Fruit fly (Drosophila melanogaster) whole organism, embryonic: ENCODE data around the gene CG7227.
A peak's percentile ranks its signal among the peaks of the same experiment; 100 is the strongest.

ENCODE experiments used
- BtbVII ChIP-seq: fragments of 200-800 bp; sonication (Bioruptor generic); optimal IDR thresholded peaks from 3 replicates; lab custom pipeline; 2017; ENCODE audit warnings: missing biosample characterization, mild to moderate bottlenecking, missing genetic modification characterization
- CG1024 ChIP-seq: fragments of 200-800 bp; sonication (Bioruptor generic); IDR thresholded peaks from 2 replicates; pipeline ENCODE4 v1.3.6; 2022; ENCODE audit warnings: missing biosample characterization, missing genetic modification characterization
- CG12155 ChIP-seq: fragments of 200-800 bp; sonication (Bioruptor generic); optimal IDR thresholded peaks from 3 replicates; lab custom pipeline; 2016; ENCODE audit warnings: missing biosample characterization, missing genetic modification characterization
- CG12391 ChIP-seq: fragments of 200-800 bp; sonication (Bioruptor generic); optimal IDR thresholded peaks from 3 replicates; lab custom pipeline; 2018; ENCODE audit warnings: missing biosample characterization, mild to moderate bottlenecking, missing genetic modification characterization, moderate library complexity
- CG12744 ChIP-seq: fragments of 200-800 bp; sonication (Bioruptor generic); optimal IDR thresholded peaks from 2 replicates; lab custom pipeline; 2016; ENCODE audit warnings: missing biosample characterization, missing genetic modification characterization
- CG13123 ChIP-seq: fragments of 200-800 bp; sonication (Bioruptor generic); optimal IDR thresholded peaks from 2 replicates; lab custom pipeline; 2016; ENCODE audit warnings: missing biosample characterization, missing genetic modification characterization
- CG13894 ChIP-seq: fragments of 200-800 bp; sonication (Bioruptor generic); optimal IDR thresholded peaks from 3 replicates; lab custom pipeline; 2018; ENCODE audit warnings: missing biosample characterization, mild to moderate bottlenecking, missing genetic modification characterization, moderate library complexity
- CG14860 ChIP-seq: fragments of 200-800 bp; sonication (Bioruptor generic); IDR thresholded peaks from 3 replicates; pipeline ENCODE4 v1.3.6; 2022; ENCODE audit warnings: missing biosample characterization, missing genetic modification characterization; ENCODE audit not compliant: partially characterized antibody
- CG1602 ChIP-seq: fragments of 200-800 bp; sonication (Bioruptor generic); optimal IDR thresholded peaks from 3 replicates; lab custom pipeline; 2016; ENCODE audit warnings: missing biosample characterization, missing genetic modification characterization
- CG18599 ChIP-seq: fragments of 200-800 bp; sonication (Bioruptor generic); optimal IDR thresholded peaks from 3 replicates; lab custom pipeline; 2017; ENCODE audit warnings: missing biosample characterization, missing genetic modification characterization, mild to moderate bottlenecking, moderate library complexity, missing genetic modification reagents
- CG31388 ChIP-seq: fragments of 200-800 bp; sonication (Bioruptor generic); optimal IDR thresholded peaks from 2 replicates; lab custom pipeline; 2016; ENCODE audit warnings: missing biosample characterization, missing genetic modification characterization
- CG3163 ChIP-seq: fragments of 200-800 bp; sonication (Bioruptor generic); optimal IDR thresholded peaks from 3 replicates; lab custom pipeline; 2016; ENCODE audit warnings: missing biosample characterization, missing genetic modification characterization
- CG3838 ChIP-seq: fragments of 200-800 bp; sonication (Bioruptor generic); optimal IDR thresholded peaks from 3 replicates; lab custom pipeline; 2016; ENCODE audit warnings: missing biosample characterization, missing genetic modification characterization
- CG4854 ChIP-seq: fragments of 200-800 bp; sonication (Bioruptor generic); optimal IDR thresholded peaks from 2 replicates; lab custom pipeline; 2016; ENCODE audit warnings: missing biosample characterization, missing genetic modification characterization, inconsistent platforms
- CG6765 ChIP-seq: fragments of 200-800 bp; sonication (Bioruptor generic); optimal IDR thresholded peaks from 3 replicates; lab custom pipeline; 2017; ENCODE audit warnings: missing biosample characterization, mild to moderate bottlenecking, missing genetic modification characterization
- CG7357 ChIP-seq: fragments of 200-800 bp; sonication (Bioruptor generic); IDR thresholded peaks from 3 replicates; pipeline ENCODE4 v1.3.6; 2022; ENCODE audit warnings: missing biosample characterization, missing genetic modification characterization
- CG7963 ChIP-seq: fragments of 200-800 bp; sonication (Bioruptor generic); IDR thresholded peaks from 3 replicates; pipeline ENCODE4 v1.3.6; 2022; ENCODE audit warnings: missing biosample characterization, missing genetic modification characterization; ENCODE audit not compliant: partially characterized antibody
- D ChIP-seq, 2 experiments: fragments of 200-800 bp in 1 of 2; fragments of >200 bp in 1 of 2; sonication (Bioruptor generic) in 1 of 2; optimal IDR thresholded peaks; 2 replicates in 1 of 2; 3 replicates in 1 of 2; lab custom pipeline; 2017; ENCODE audit warnings: mild to moderate bottlenecking in 1 of 2, missing biosample characterization in 1 of 2, missing genetic modification characterization in 1 of 2, missing genetic modification reagents in 1 of 2
- Dref ChIP-seq: fragments of 200-800 bp; sonication (Bioruptor generic); IDR thresholded peaks from 2 replicates; pipeline ENCODE4 v1.3.6; 2022; ENCODE audit warnings: missing biosample characterization, missing genetic modification characterization
- H15 ChIP-seq: fragments of 200-800 bp; sonication (Bioruptor generic); IDR thresholded peaks from 3 replicates; pipeline ENCODE4 v1.3.6; 2022; ENCODE audit warnings: missing biosample characterization, missing genetic modification characterization
- Hey ChIP-seq: fragments of 200-800 bp; sonication (Bioruptor generic); optimal IDR thresholded peaks from 3 replicates; lab custom pipeline; 2018; ENCODE audit warnings: missing biosample characterization, mild to moderate bottlenecking, missing genetic modification characterization
- Hmr ChIP-seq: fragments of 200-800 bp; sonication (Bioruptor generic); optimal IDR thresholded peaks from 3 replicates; lab custom pipeline; 2017; ENCODE audit warnings: mild to moderate bottlenecking, missing biosample characterization, missing genetic modification reagents, missing genetic modification characterization
- Mrtf ChIP-seq: fragments of 200-800 bp; sonication (Bioruptor generic); IDR thresholded peaks from 3 replicates; pipeline ENCODE4 v1.3.6; 2022; ENCODE audit warnings: missing biosample characterization, missing genetic modification characterization
- Tbp ChIP-seq: fragments of >200 bp; optimal IDR thresholded peaks from 2 replicates; lab custom pipeline; 2018; ENCODE audit warnings: missing biosample characterization, missing genetic modification characterization
- al ChIP-seq: fragments of 200-800 bp; sonication (Bioruptor generic); IDR thresholded peaks from 2 replicates; pipeline ENCODE4 v1.3.6; 2022; ENCODE audit warnings: missing biosample characterization, missing genetic modification characterization
- bab2 ChIP-seq: fragments of 200-800 bp; sonication (Bioruptor generic); optimal IDR thresholded peaks from 2 replicates; lab custom pipeline; 2016; ENCODE audit warnings: missing biosample characterization, missing genetic modification characterization
- bbx ChIP-seq: fragments of 200-800 bp; sonication (Bioruptor generic); IDR thresholded peaks from 2 replicates; pipeline ENCODE4 v1.3.6; 2022; ENCODE audit warnings: missing biosample characterization, missing genetic modification characterization; ENCODE audit not compliant: partially characterized antibody
- bcd ChIP-seq: fragments of 200-800 bp; sonication (Bioruptor generic); optimal IDR thresholded peaks from 2 replicates; lab custom pipeline; 2017; ENCODE audit warnings: missing biosample characterization, mild to moderate bottlenecking, missing genetic modification characterization
- cato ChIP-seq: fragments of 200-800 bp; sonication (Bioruptor generic); optimal IDR thresholded peaks from 2 replicates; lab custom pipeline; 2016; ENCODE audit warnings: missing biosample characterization, missing genetic modification characterization, borderline replicate concordance
- crol ChIP-seq: fragments of 200-800 bp; sonication (Bioruptor generic); IDR thresholded peaks from 2 replicates; pipeline ENCODE4 v1.3.6; 2022; ENCODE audit warnings: missing biosample characterization, missing genetic modification characterization
- dati ChIP-seq: fragments of 200-800 bp; sonication (Bioruptor generic); IDR thresholded peaks from 2 replicates; pipeline ENCODE4 v1.3.6; 2022; ENCODE audit warnings: missing biosample characterization, missing genetic modification characterization
- dmrt11E ChIP-seq: fragments of 200-800 bp; sonication (Bioruptor generic); optimal IDR thresholded peaks from 3 replicates; lab custom pipeline; 2018; ENCODE audit warnings: missing biosample characterization, mild to moderate bottlenecking, missing genetic modification characterization, moderate library complexity
- dpn ChIP-seq, 2 experiments: fragments of 200-800 bp; sonication (Bioruptor generic); optimal IDR thresholded peaks; 3 replicates each; lab custom pipeline; 2016; ENCODE audit warnings: missing biosample characterization in 2 of 2, missing genetic modification characterization in 2 of 2
- esg ChIP-seq: fragments of 200-800 bp; sonication (Bioruptor generic); conservative IDR thresholded peaks from 2 replicates; pipeline ENCODE4 v1.3.6; 2022; ENCODE audit warnings: missing biosample characterization, missing genetic modification characterization
- fd64A ChIP-seq: fragments of 200-800 bp; sonication (Bioruptor generic); optimal IDR thresholded peaks from 3 replicates; lab custom pipeline; 2018; ENCODE audit warnings: missing biosample characterization, mild to moderate bottlenecking, missing genetic modification characterization
- ham ChIP-seq: fragments of 200-800 bp; sonication (Bioruptor generic); IDR thresholded peaks from 2 replicates; pipeline ENCODE4 v1.3.6; 2022; ENCODE audit warnings: missing biosample characterization, missing genetic modification characterization
- lola ChIP-seq, 3 experiments: fragments of >200 bp in 2 of 3; fragments of 200-800 bp in 1 of 3; sonication (Bioruptor generic) in 1 of 3; optimal IDR thresholded peaks; 2 replicates each; lab custom pipeline; 2017 to 2019; ENCODE audit warnings: missing biosample characterization in 3 of 3, missing genetic modification characterization in 3 of 3, mild to moderate bottlenecking in 1 of 3, moderate library complexity in 1 of 3
- lov ChIP-seq, 2 experiments: fragments of 200-800 bp in 1 of 2; fragments of >200 bp in 1 of 2; sonication (Bioruptor generic) in 1 of 2; IDR thresholded peaks in 1 of 2; optimal IDR thresholded peaks in 1 of 2; 2 replicates in 1 of 2; 3 replicates in 1 of 2; pipeline versions ENCODE4 v1.3.6 to Lab custom; 2017 to 2022; ENCODE audit warnings: missing biosample characterization in 1 of 2, missing genetic modification characterization in 1 of 2
- maf-S ChIP-seq: fragments of 200-800 bp; sonication (Bioruptor generic); optimal IDR thresholded peaks from 2 replicates; lab custom pipeline; 2016; ENCODE audit warnings: missing biosample characterization, missing genetic modification characterization
- nom ChIP-seq: fragments of 200-800 bp; sonication (Bioruptor generic); optimal IDR thresholded peaks from 2 replicates; lab custom pipeline; 2017; ENCODE audit warnings: missing biosample characterization, missing genetic modification characterization, mild to moderate bottlenecking, moderate library complexity, missing genetic modification reagents
- oc ChIP-seq: fragments of 200-800 bp; sonication (Bioruptor generic); optimal IDR thresholded peaks from 2 replicates; lab custom pipeline; 2018; ENCODE audit warnings: missing biosample characterization, mild to moderate bottlenecking, missing genetic modification characterization, moderate library complexity
- pzg ChIP-seq: fragments of 200-800 bp; sonication (Bioruptor generic); optimal IDR thresholded peaks from 3 replicates; lab custom pipeline; 2018; ENCODE audit warnings: missing biosample characterization, mild to moderate bottlenecking, missing genetic modification characterization, moderate library complexity
- sc ChIP-seq, 3 experiments: fragments of >200 bp in 2 of 3; fragments of 200-800 bp in 1 of 3; sonication (Bioruptor generic) in 1 of 3; optimal IDR thresholded peaks; 2 replicates in 2 of 3; 3 replicates in 1 of 3; lab custom pipeline; 2017; ENCODE audit warnings: mild to moderate bottlenecking in 1 of 3, missing biosample characterization in 1 of 3, missing genetic modification characterization in 1 of 3, missing genetic modification reagents in 1 of 3
- scrt ChIP-seq: fragments of 200-800 bp; sonication (Bioruptor generic); optimal IDR thresholded peaks from 2 replicates; lab custom pipeline; 2018; ENCODE audit warnings: missing biosample characterization, mild to moderate bottlenecking, missing genetic modification characterization, moderate library complexity
- stwl ChIP-seq: fragments of 200-800 bp; sonication (Bioruptor generic); optimal IDR thresholded peaks from 3 replicates; lab custom pipeline; 2018; ENCODE audit warnings: missing biosample characterization, mild to moderate bottlenecking, missing genetic modification characterization, moderate library complexity
- tgo ChIP-seq: fragments of 200-800 bp; sonication (Bioruptor generic); IDR thresholded peaks from 3 replicates; pipeline ENCODE4 v1.3.6; 2022; ENCODE audit warnings: missing biosample characterization, missing genetic modification characterization

Gene CG7227

dm6 chr2L:7965808-7966460, 32.0 kb downstream of the CG7227 start (continued):
- TF ChIP-seq CG7357 (GFP tag; lab: Robert Waterston, UW) (no peak), esg (GFP tag; lab: Robert Waterston, UW) (no peak), CG3838 (GFP tag; lab: Kevin White, UChicago) (no peak), CG12744 (GFP tag; lab: Kevin White, UChicago) (no peak), lola (GFP tag; optimal IDR thresholded peaks at IDR 0.05; lab: Kevin White, UChicago) (peak in 1 of 3 experiments; percentile 22), crol (GFP tag; lab: Robert Waterston, UW) (peak; percentile 85), al (GFP tag; lab: Robert Waterston, UW) (no peak), BtbVII (no peak), CG3163 (GFP tag; lab: Kevin White, UChicago) (no peak)

- TF ChIP-seq cato (GFP tag; lab: Kevin White, UChicago) (peak; percentile 75), CG4854 (GFP tag; lab: Kevin White, UChicago) (peak; percentile 54), maf-S (GFP tag; lab: Kevin White, UChicago) (peak; percentile 57), CG12155 (peak; percentile 41), bab2 (GFP tag; lab: Kevin White, UChicago) (peak; percentile 63), CG1024 (GFP tag; lab: Robert Waterston, UW) (peak; percentile 70; the same call in 1 of the 2 replicates), CG6765 (GFP tag; lab: Kevin White, UChicago) (no peak), CG13894 (tag; lab: Kevin White, UChicago) (no peak), pzg (no peak), dmrt11E (tag; lab: Kevin White, UChicago) (peak; percentile 29), nom (GFP tag; lab: Kevin White, UChicago) (no peak), CG14860 (GFP tag; lab: Robert Waterston, UW) (no peak), fd64A (no peak), dpn (GFP tag; optimal IDR thresholded peaks at IDR 0.05; lab: Kevin White, UChicago) (peak; percentile 71 to 76), lov (optimal IDR thresholded peaks at IDR 0.05; lab: Kevin White, UChicago) (no peak), lov (GFP tag; IDR thresholded peaks at IDR 0.05; lab: Robert Waterston, UW) (peak; percentile 53; the same call in 1 of the 3 replicates), stwl (tag; lab: Kevin White, UChicago) (no peak), CG18599 (GFP tag; lab: Kevin White, UChicago) (peak; percentile 58), bcd (GFP tag; lab: Kevin White, UChicago) (peak; percentile 64), CG7963 (no peak), ham (GFP tag; lab: Robert Waterston, UW) (no peak), oc (peak; percentile 64), D (optimal IDR thresholded peaks at IDR 0.05; lab: Kevin White, UChicago) (no peak), D (GFP tag; optimal IDR thresholded peaks at IDR 0.05; lab: Kevin White, UChicago) (peak; percentile 53), sc (optimal IDR thresholded peaks at IDR 0.05; lab: Kevin White, UChicago) (no peak), sc (GFP tag; optimal IDR thresholded peaks at IDR 0.05; lab: Kevin White, UChicago) (peak; percentile 51), H15 (GFP tag; lab: Robert Waterston, UW) (peak; percentile 58; the same call in 2 of the 3 replicates), Hey (tag; lab: Kevin White, UChicago) (no peak), scrt (GFP tag; lab: Kevin White, UChicago) (peak; percentile 19), CG12391 (peak; percentile 78), CG31388 (GFP tag; lab: Kevin White, UChicago) (peak; percentile 41), Hmr (peak; percentile 56), Mrtf (GFP tag; lab: Robert Waterston, UW) (peak; percentile 78; the same call in 2 of the 3 replicates), CG1602 (GFP tag; lab: Kevin White, UChicago) (peak; percentile 60), dati (GFP tag; lab: Robert Waterston, UW) (peak; percentile 45), Tbp (no peak), tgo (peak; percentile 87), CG13123 (peak; percentile 41), Dref (GFP tag; lab: Robert Waterston, UW) (no peak), bbx (GFP tag; lab: Robert Waterston, UW) (no peak)
Observed at dm6 chr2L:7964611-7965010, 33.3 kb downstream of the CG7227 start.
